Fruit fly (Drosophila melanogaster) whole organism, embryonic: ENCODE results near the gene CG12115.

Experiments used
- Asciz ChIP-seq: fragments of 200-800 bp; sonication (Bioruptor generic); optimal IDR thresholded peaks from 2 replicates; lab custom pipeline; 2017; ENCODE audit warnings: missing biosample characterization, mild to moderate bottlenecking, missing genetic modification characterization, missing genetic modification reagents
- Atf-2 ChIP-seq: fragments of 200-800 bp; sonication (Bioruptor generic); optimal IDR thresholded peaks from 2 replicates; lab custom pipeline; 2016; ENCODE audit warnings: missing biosample characterization, missing genetic modification characterization
- CG10462 ChIP-seq: fragments of 200-800 bp; sonication (Bioruptor generic); optimal IDR thresholded peaks from 2 replicates; lab custom pipeline; 2016; ENCODE audit warnings: missing biosample characterization, missing genetic modification characterization
- CG10654 ChIP-seq: fragments of 200-800 bp; sonication (Bioruptor generic); optimal IDR thresholded peaks from 2 replicates; lab custom pipeline; 2016; ENCODE audit warnings: missing biosample characterization, missing genetic modification characterization
- CG10979 ChIP-seq: fragments of 200-800 bp; sonication (Bioruptor generic); optimal IDR thresholded peaks from 2 replicates; lab custom pipeline; 2018; ENCODE audit warnings: missing biosample characterization, mild to moderate bottlenecking, missing genetic modification characterization, moderate library complexity
- CG12942 ChIP-seq: fragments of 200-800 bp; sonication (Bioruptor generic); optimal IDR thresholded peaks from 3 replicates; lab custom pipeline; 2016; ENCODE audit warnings: missing biosample characterization, missing genetic modification characterization
- CG14965 ChIP-seq: fragments of 200-800 bp; sonication (Bioruptor generic); optimal IDR thresholded peaks from 2 replicates; lab custom pipeline; 2016; ENCODE audit warnings: missing biosample characterization, missing genetic modification characterization, borderline replicate concordance
- CG15011 ChIP-seq: fragments of 200-800 bp; sonication (Bioruptor generic); optimal IDR thresholded peaks from 3 replicates; lab custom pipeline; 2018; ENCODE audit warnings: missing biosample characterization, mild to moderate bottlenecking, missing genetic modification characterization
- CG15269 ChIP-seq: fragments of 200-800 bp; sonication (Bioruptor generic); optimal IDR thresholded peaks from 2 replicates; lab custom pipeline; 2018; ENCODE audit warnings: missing biosample characterization, mild to moderate bottlenecking, missing genetic modification characterization, moderate library complexity
- CG1529 ChIP-seq: fragments of 200-800 bp; sonication (Bioruptor generic); optimal IDR thresholded peaks from 3 replicates; lab custom pipeline; 2018; ENCODE audit warnings: missing biosample characterization, missing genetic modification characterization
- CG31365 ChIP-seq: fragments of 200-800 bp; sonication (Bioruptor generic); optimal IDR thresholded peaks from 2 replicates; lab custom pipeline; 2018; ENCODE audit warnings: missing biosample characterization, mild to moderate bottlenecking, missing genetic modification characterization
- CG33213 ChIP-seq: fragments of 200-800 bp; sonication (Bioruptor generic); optimal IDR thresholded peaks from 3 replicates; lab custom pipeline; 2016; ENCODE audit warnings: missing biosample characterization, missing genetic modification characterization
- CG34376 ChIP-seq: fragments of 200-800 bp; sonication (Bioruptor generic); optimal IDR thresholded peaks from 2 replicates; lab custom pipeline; 2018; ENCODE audit warnings: missing biosample characterization, mild to moderate bottlenecking, missing genetic modification characterization
- CG43689 ChIP-seq: fragments of 200-800 bp; sonication (Bioruptor generic); IDR thresholded peaks from 2 replicates; pipeline ENCODE4 v1.3.6; 2022; ENCODE audit warnings: missing biosample characterization, missing genetic modification characterization
- CG9797 ChIP-seq: fragments of 200-800 bp; sonication (Bioruptor generic); optimal IDR thresholded peaks from 3 replicates; lab custom pipeline; 2018; ENCODE audit warnings: missing biosample characterization, mild to moderate bottlenecking, missing genetic modification characterization
- CTCF ChIP-seq: fragments of 200-800 bp; sonication (Bioruptor generic); optimal IDR thresholded peaks from 2 replicates; lab custom pipeline; 2017; ENCODE audit warnings: missing biosample characterization, mild to moderate bottlenecking, missing genetic modification characterization, moderate library complexity
- Deaf1 ChIP-seq: fragments of 200-800 bp; optimal IDR thresholded peaks from 3 replicates; lab custom pipeline; 2019; ENCODE audit warnings: missing biosample characterization, mild to moderate bottlenecking, missing genetic modification characterization, moderate library complexity
- Dip3 ChIP-seq: fragments of 200-800 bp; sonication (Bioruptor generic); optimal IDR thresholded peaks from 3 replicates; lab custom pipeline; 2016; ENCODE audit warnings: missing biosample characterization, missing genetic modification characterization
- Dref ChIP-seq: fragments of 200-800 bp; sonication (Bioruptor generic); IDR thresholded peaks from 2 replicates; pipeline ENCODE4 v1.3.6; 2022; ENCODE audit warnings: missing biosample characterization, missing genetic modification characterization
- ERR ChIP-seq: fragments of 200-800 bp; sonication (Bioruptor generic); optimal IDR thresholded peaks from 2 replicates; lab custom pipeline; 2016; ENCODE audit warnings: missing biosample characterization, missing genetic modification characterization
- Fer3 ChIP-seq: fragments of 200-800 bp; sonication (Bioruptor generic); optimal IDR thresholded peaks from 2 replicates; lab custom pipeline; 2018; ENCODE audit warnings: missing biosample characterization, mild to moderate bottlenecking, missing genetic modification characterization, moderate library complexity
- Meics ChIP-seq: fragments of 200-800 bp; sonication (Bioruptor generic); optimal IDR thresholded peaks from 2 replicates; lab custom pipeline; 2017; ENCODE audit warnings: missing biosample characterization, mild to moderate bottlenecking, missing genetic modification characterization
- Myb ChIP-seq: fragments of 200-800 bp; sonication (Bioruptor generic); optimal IDR thresholded peaks from 2 replicates; lab custom pipeline; 2016; ENCODE audit warnings: missing biosample characterization, missing genetic modification characterization
- Opbp ChIP-seq: fragments of 200-800 bp; sonication (Bioruptor generic); IDR thresholded peaks from 3 replicates; pipeline ENCODE4 v1.3.6; 2022; ENCODE audit warnings: missing biosample characterization, missing genetic modification characterization; ENCODE audit not compliant: partially characterized antibody
- Ptx1 ChIP-seq: fragments of 200-800 bp; sonication (Bioruptor generic); IDR thresholded peaks from 2 replicates; pipeline ENCODE4 v1.3.6; 2022; ENCODE audit warnings: missing biosample characterization, missing genetic modification characterization
- Ravus ChIP-seq: fragments of 200-800 bp; sonication (Bioruptor generic); IDR thresholded peaks from 2 replicates; pipeline ENCODE4 v1.3.6; 2022; ENCODE audit warnings: missing biosample characterization, missing genetic modification characterization
- Rfx ChIP-seq: fragments of 200-800 bp; sonication (Bioruptor generic); IDR thresholded peaks from 2 replicates; pipeline ENCODE4 v1.3.6; 2022; ENCODE audit warnings: missing biosample characterization, missing genetic modification characterization
- Sry-β ChIP-seq: fragments of 200-800 bp; sonication (Bioruptor generic); optimal IDR thresholded peaks from 2 replicates; lab custom pipeline; 2018; ENCODE audit warnings: missing biosample characterization, mild to moderate bottlenecking, missing genetic modification characterization, moderate library complexity
- Vsx1 ChIP-seq: fragments of 200-800 bp; sonication (Bioruptor generic); optimal IDR thresholded peaks from 2 replicates; lab custom pipeline; 2017; ENCODE audit warnings: missing biosample characterization, mild to moderate bottlenecking, missing genetic modification characterization, missing genetic modification reagents
- ab ChIP-seq: fragments of 200-800 bp; sonication (Bioruptor generic); optimal IDR thresholded peaks from 2 replicates; lab custom pipeline; 2016; ENCODE audit warnings: missing biosample characterization, missing genetic modification characterization
- amos ChIP-seq: fragments of 200-800 bp; sonication (Bioruptor generic); IDR thresholded peaks from 2 replicates; pipeline ENCODE4 v1.3.6; 2022; ENCODE audit warnings: missing biosample characterization, missing genetic modification characterization; ENCODE audit not compliant: partially characterized antibody
- aop ChIP-seq: fragments of 200-800 bp; sonication (Bioruptor generic); IDR thresholded peaks from 2 replicates; pipeline ENCODE4 v1.3.6; 2022; ENCODE audit warnings: missing biosample characterization, missing genetic modification characterization
- bigmax ChIP-seq: fragments of 200-800 bp; sonication (Bioruptor generic); optimal IDR thresholded peaks from 2 replicates; lab custom pipeline; 2018; ENCODE audit warnings: missing biosample characterization, mild to moderate bottlenecking, missing genetic modification characterization
- gce ChIP-seq: fragments of 200-800 bp; sonication (Bioruptor generic); IDR thresholded peaks from 3 replicates; pipeline ENCODE4 v1.3.6; 2022; ENCODE audit warnings: missing biosample characterization, missing genetic modification characterization
- gsb ChIP-seq: fragments of 200-800 bp; sonication (Bioruptor generic); IDR thresholded peaks from 2 replicates; pipeline ENCODE4 v1.3.6; 2022; ENCODE audit warnings: missing biosample characterization, missing genetic modification characterization
- inv ChIP-seq: fragments of 200-800 bp; sonication (Bioruptor generic); IDR thresholded peaks from 2 replicates; pipeline ENCODE4 v1.3.6; 2022; ENCODE audit warnings: missing biosample characterization, missing genetic modification characterization; ENCODE audit not compliant: partially characterized antibody
- kay ChIP-seq: fragments of 200-800 bp; sonication (Bioruptor generic); optimal IDR thresholded peaks from 2 replicates; lab custom pipeline; 2016; ENCODE audit warnings: missing biosample characterization, missing genetic modification characterization
- ken ChIP-seq: fragments of 200-800 bp; sonication (Bioruptor generic); IDR thresholded peaks from 3 replicates; pipeline ENCODE4 v1.3.6; 2022; ENCODE audit warnings: missing biosample characterization, missing genetic modification characterization
- kni ChIP-seq: fragments of 200-800 bp; sonication (Bioruptor generic); optimal IDR thresholded peaks from 3 replicates; lab custom pipeline; 2017; ENCODE audit warnings: mild to moderate bottlenecking, missing biosample characterization, missing genetic modification reagents, missing genetic modification characterization
- nmo ChIP-seq: fragments of 200-800 bp; sonication (Bioruptor generic); optimal IDR thresholded peaks from 2 replicates; lab custom pipeline; 2018; ENCODE audit warnings: missing biosample characterization, mild to moderate bottlenecking, missing genetic modification characterization, moderate library complexity
- pb ChIP-seq: fragments of 200-800 bp; sonication (Bioruptor generic); optimal IDR thresholded peaks from 3 replicates; lab custom pipeline; 2016; ENCODE audit warnings: missing biosample characterization, missing genetic modification characterization
- pita ChIP-seq: fragments of 200-800 bp; sonication (Bioruptor generic); optimal IDR thresholded peaks from 2 replicates; lab custom pipeline; 2017; ENCODE audit warnings: missing biosample characterization, mild to moderate bottlenecking, missing genetic modification characterization
- rib ChIP-seq: fragments of 200-800 bp; sonication (Bioruptor generic); IDR thresholded peaks from 2 replicates; pipeline ENCODE4 v1.3.6; 2022; ENCODE audit warnings: missing biosample characterization, missing genetic modification characterization
- ro ChIP-seq: fragments of 200-800 bp; sonication (Bioruptor generic); IDR thresholded peaks from 2 replicates; pipeline ENCODE4 v1.3.6; 2022; ENCODE audit warnings: missing biosample characterization, missing genetic modification characterization
- salm ChIP-seq: fragments of 200-800 bp; sonication (Bioruptor generic); optimal IDR thresholded peaks from 2 replicates; lab custom pipeline; 2018; ENCODE audit warnings: missing biosample characterization, mild to moderate bottlenecking, missing genetic modification characterization
- seq ChIP-seq: fragments of 200-800 bp; sonication (Bioruptor generic); IDR thresholded peaks from 2 replicates; pipeline ENCODE4 v1.3.6; 2022; ENCODE audit warnings: missing biosample characterization, missing genetic modification characterization
- tll ChIP-seq, 2 experiments: fragments of 200-800 bp in 1 of 2; fragments of >200 bp in 1 of 2; sonication (Bioruptor generic) in 1 of 2; optimal IDR thresholded peaks; 2 replicates each; lab custom pipeline; 2017 to 2019; ENCODE audit warnings: missing biosample characterization in 2 of 2, missing genetic modification characterization in 2 of 2, mild to moderate bottlenecking in 1 of 2, moderate library complexity in 1 of 2
- tx ChIP-seq: fragments of 200-800 bp; sonication (Bioruptor generic); optimal IDR thresholded peaks from 2 replicates; lab custom pipeline; 2016; ENCODE audit warnings: missing biosample characterization, missing genetic modification characterization
- vfl ChIP-seq: fragments of 200-800 bp; sonication (Bioruptor generic); optimal IDR thresholded peaks from 2 replicates; lab custom pipeline; 2016; ENCODE audit warnings: missing biosample characterization, missing genetic modification characterization
- zen ChIP-seq: fragments of 200-800 bp; sonication (Bioruptor generic); optimal IDR thresholded peaks from 3 replicates; lab custom pipeline; 2018; ENCODE audit warnings: missing biosample characterization, mild to moderate bottlenecking, missing genetic modification characterization, moderate library complexity
- zen2 ChIP-seq: fragments of 200-800 bp; sonication (Bioruptor generic); IDR thresholded peaks from 3 replicates; pipeline ENCODE4 v1.3.6; 2022; ENCODE audit warnings: missing biosample characterization, missing genetic modification characterization; ENCODE audit not compliant: partially characterized antibody

The CG12115 gene

dm6 chrX:9141219-9141618, 49.2 kb downstream of the CG12115 start (continued):
- TF ChIP-seq CG14965 (no peak), CG10654 (peak; percentile 64), amos (GFP tag; lab: Robert Waterston, UW) (no peak), vfl (GFP tag; lab: Kevin White, UChicago) (peak; percentile 46), Fer3 (tag; lab: Kevin White, UChicago) (peak; percentile 53), Opbp (GFP tag; lab: Robert Waterston, UW) (no peak), seq (GFP tag; lab: Robert Waterston, UW) (peak; percentile 60; the same call in 1 of the 2 replicates), ken (GFP tag; lab: Robert Waterston, UW) (peak; percentile 84), ERR (GFP tag; lab: Kevin White, UChicago) (peak; percentile 17), kni (GFP tag; lab: Kevin White, UChicago) (peak; percentile 34), CG9797 (GFP tag; lab: Kevin White, UChicago) (no peak), CG12942 (GFP tag; lab: Kevin White, UChicago) (peak; percentile 49), pita (GFP tag; lab: Kevin White, UChicago) (no peak), pb (GFP tag; lab: Kevin White, UChicago) (peak; percentile 72), tx (GFP tag; lab: Kevin White, UChicago) (peak; percentile 9), Rfx (GFP tag; lab: Robert Waterston, UW) (peak; percentile 89), zen2 (GFP tag; lab: Robert Waterston, UW) (no peak), CG34376 (GFP tag; lab: Kevin White, UChicago) (peak; percentile 35), nmo (GFP tag; lab: Kevin White, UChicago) (peak; percentile 74), Atf-2 (peak; percentile 68), Sry-β (no peak), Dref (GFP tag; lab: Robert Waterston, UW) (no peak), Asciz (GFP tag; lab: Kevin White, UChicago) (no peak), gsb (GFP tag; lab: Robert Waterston, UW) (peak; percentile 60), CG10979 (peak; percentile 76), inv (GFP tag; lab: Robert Waterston, UW) (no peak), Meics (GFP tag; lab: Kevin White, UChicago) (peak; percentile 69), CG1529 (peak; percentile 45), Vsx1 (GFP tag; lab: Kevin White, UChicago) (no peak), aop (0 out of 2 replicates have a peak, but pooled peaks have one; percentile 65), CG31365 (peak; percentile 21), Deaf1 (peak; percentile 10), kay (GFP tag; lab: Kevin White, UChicago) (peak; percentile 21), Ravus (GFP tag; lab: Robert Waterston, UW) (peak; percentile 55), bigmax (GFP tag; lab: Kevin White, UChicago) (no peak), gce (GFP tag; lab: Robert Waterston, UW) (peak; percentile 64; the same call in 2 of the 3 replicates), CG15011 (GFP tag; lab: Kevin White, UChicago) (no peak), CG33213 (peak; percentile 45), CG15269 (tag; lab: Kevin White, UChicago) (no peak), Myb (GFP tag; lab: Kevin White, UChicago) (peak; percentile 56), CG10462 (GFP tag; lab: Kevin White, UChicago) (peak; percentile 37), zen (peak; percentile 59), CG43689 (GFP tag; lab: Robert Waterston, UW) (peak; percentile 30; the same call in 1 of the 2 replicates), ab (GFP tag; lab: Kevin White, UChicago) (peak; percentile 8), salm (peak; percentile 18), tll (GFP tag; optimal IDR thresholded peaks at IDR 0.05; lab: Kevin White, UChicago) (no peak), Dip3 (GFP tag; lab: Kevin White, UChicago) (peak; percentile 58), rib (GFP tag; lab: Robert Waterston, UW) (no peak), ro (GFP tag; lab: Robert Waterston, UW) (peak; percentile 80), CTCF (GFP tag; lab: Kevin White, UChicago) (no peak), Ptx1 (GFP tag; lab: Robert Waterston, UW) (peak; percentile 85)
